Worm (Caenorhabditis elegans) whole organism, young adult: Measurements from ENCODE around the gene smk-1.

Experiments
- B0019.2 ChIP-seq: fragments of 200-800 bp; sonication (Bioruptor generic); conservative IDR thresholded peaks from 2 replicates; pipeline ENCODE4 v1.3.6; 2022; ENCODE audit warnings: missing genetic modification reagents, missing genetic modification characterization, missing compliant biosample characterization
- F57C9.4 ChIP-seq: sonication (generic microtip); optimal IDR thresholded peaks from 2 replicates; lab custom pipeline; 2017; ENCODE audit warnings: mild to moderate bottlenecking, missing genetic modification characterization, missing compliant biosample characterization
- dpl-1 ChIP-seq: fragments of 150-350 bp; optimal IDR thresholded peaks from 2 replicates; lab custom pipeline; 2014; ENCODE audit warnings: missing biosample characterization, missing genetic modification reagents, missing genetic modification characterization
- egl-44 ChIP-seq: fragments of 200-800 bp; sonication (Bioruptor generic); IDR thresholded peaks from 2 replicates; pipeline ENCODE4 v1.3.6; 2022; ENCODE audit warnings: missing genetic modification reagents, missing genetic modification characterization, missing compliant biosample characterization
- fkh-3 ChIP-seq: sonication (generic microtip); optimal IDR thresholded peaks from 2 replicates; lab custom pipeline; 2016; ENCODE audit warnings: mild to moderate bottlenecking, missing genetic modification characterization, missing compliant biosample characterization
- him-1 ChIP-seq: sonication (generic microtip); optimal IDR thresholded peaks from 2 replicates; lab custom pipeline; 2016; ENCODE audit warnings: missing genotype, missing genetic modification reagents, missing genetic modification characterization, missing compliant biosample characterization
- hlh-12 ChIP-seq: sonication (generic microtip); optimal IDR thresholded peaks from 2 replicates; lab custom pipeline; 2016; ENCODE audit warnings: missing genetic modification characterization, missing compliant biosample characterization
- madf-3 ChIP-seq: fragments of 200-800 bp; sonication (Bioruptor generic); IDR thresholded peaks from 2 replicates; pipeline ENCODE4 v1.3.6; 2022; ENCODE audit warnings: missing genetic modification reagents, missing genetic modification characterization, missing compliant biosample characterization
- repo-1 ChIP-seq: sonication (generic microtip); optimal IDR thresholded peaks from 2 replicates; lab custom pipeline; 2017; ENCODE audit warnings: mild to moderate bottlenecking, missing genetic modification characterization, missing compliant biosample characterization
- rpc-1 ChIP-seq, 2 experiments: fragments of 150-350 bp in 1 of 2; sonication (generic microtip) in 1 of 2; optimal IDR thresholded peaks; 2 replicates each; lab custom pipeline; 2014 to 2018; ENCODE audit warnings: missing biosample characterization in 1 of 2, missing genetic modification characterization in 1 of 2, missing genetic modification reagents in 1 of 2, missing genotype in 1 of 2
- ztf-26 ChIP-seq: sonication (generic microtip); optimal IDR thresholded peaks from 2 replicates; lab custom pipeline; 2017; ENCODE audit warnings: missing genetic modification characterization, missing compliant biosample characterization

ce11 chrV:8594105-8594964 is 13.3 kb upstream of the smk-1 start, which contains the start of gene tag-196:
- TF ChIP-seq F57C9.4, result no peak
- no peak for TF ChIP-seq him-1 (tag; lab: Kevin White, UChicago)
- TF ChIP-seq egl-44, result 0 out of 2 replicates have a peak, but pooled peaks have one; percentile 14
- TF ChIP-seq repo-1, result no peak
- no peak for TF ChIP-seq dpl-1 (GFP tag; lab: Kevin White, UChicago)
- no peak for TF ChIP-seq B0019.2 (GFP tag; lab: Robert Waterston, UW)
- TF ChIP-seq hlh-12, result no peak
- TF ChIP-seq ztf-26 (tag; lab: Kevin White, UChicago), result no peak
- TF ChIP-seq rpc-1 (optimal IDR thresholded peaks at IDR 0.05; lab: Kevin White, UChicago), result no peak
- TF ChIP-seq rpc-1 (tag; optimal IDR thresholded peaks at IDR 0.05; lab: Kevin White, UChicago), result no peak
- TF ChIP-seq madf-3, result no peak
- no peak for TF ChIP-seq fkh-3
